Worm (Caenorhabditis elegans) whole organism, mixed stage, embryonic: ENCODE measurements around the gene C05G5.2.

Source experiments
- M03D4.4 ChIP-seq: sonication (generic microtip); optimal IDR thresholded peaks from 2 replicates; lab custom pipeline; 2017; ENCODE audit warnings: mild to moderate bottlenecking, missing genetic modification characterization, missing compliant biosample characterization
- bed-3 ChIP-seq: fragments of 200-800 bp; sonication (Bioruptor generic); optimal IDR thresholded peaks from 3 replicates; lab custom pipeline; 2018; ENCODE audit warnings: mild to moderate bottlenecking, missing genetic modification characterization, moderate library complexity, missing compliant biosample characterization
- blmp-1 ChIP-seq: fragments of 150-350 bp; optimal IDR thresholded peaks from 2 replicates; lab custom pipeline; 2014; ENCODE audit warnings: missing biosample characterization, missing genetic modification characterization
- ceh-39 ChIP-seq: fragments of 150-350 bp; optimal IDR thresholded peaks from 2 replicates; lab custom pipeline; 2014; ENCODE audit warnings: missing biosample characterization, missing genetic modification characterization
- ceh-43 ChIP-seq: fragments of 200-800 bp; sonication (Bioruptor generic); optimal IDR thresholded peaks from 2 replicates; lab custom pipeline; 2018; ENCODE audit warnings: mild to moderate bottlenecking, missing genetic modification characterization, moderate library complexity, missing compliant biosample characterization
- ceh-83 ChIP-seq: fragments of 200-800 bp; sonication (Bioruptor generic); optimal IDR thresholded peaks from 2 replicates; lab custom pipeline; 2018; ENCODE audit warnings: mild to moderate bottlenecking, missing genetic modification characterization, missing compliant biosample characterization
- ces-1 ChIP-seq: fragments of 150-350 bp; optimal IDR thresholded peaks from 2 replicates; lab custom pipeline; 2014; ENCODE audit warnings: missing biosample characterization, missing genetic modification reagents, missing genetic modification characterization
- drap-1 ChIP-seq: fragments of 200-800 bp; sonication (Bioruptor generic); optimal IDR thresholded peaks from 3 replicates; lab custom pipeline; 2018; ENCODE audit warnings: mild to moderate bottlenecking, missing genetic modification characterization, missing compliant biosample characterization
- elt-1 ChIP-seq: sonication (generic microtip); optimal IDR thresholded peaks from 2 replicates; lab custom pipeline; 2017; ENCODE audit warnings: missing genetic modification characterization, mild to moderate bottlenecking, missing compliant biosample characterization, antibody characterized with exemption, moderate library complexity, borderline replicate concordance; ENCODE audit not compliant: insufficient read depth
- elt-3 ChIP-seq: fragments of 150-350 bp; optimal IDR thresholded peaks from 2 replicates; lab custom pipeline; 2014; ENCODE audit warnings: missing biosample characterization, missing genetic modification characterization
- flh-1 ChIP-seq: fragments of 200-800 bp; sonication (Bioruptor generic); optimal IDR thresholded peaks from 2 replicates; lab custom pipeline; 2018; ENCODE audit warnings: mild to moderate bottlenecking, missing genetic modification characterization, moderate library complexity, missing compliant biosample characterization
- ham-2 ChIP-seq: fragments of 200-800 bp; sonication (Bioruptor generic); optimal IDR thresholded peaks from 2 replicates; lab custom pipeline; 2018; ENCODE audit warnings: mild to moderate bottlenecking, missing genetic modification characterization, missing compliant biosample characterization
- hlh-1 ChIP-seq: fragments of 150-350 bp; optimal IDR thresholded peaks from 2 replicates; lab custom pipeline; 2014; ENCODE audit warnings: missing biosample characterization, missing genetic modification reagents, missing genetic modification characterization
- lin-13 ChIP-seq: fragments of 150-350 bp; optimal IDR thresholded peaks from 2 replicates; lab custom pipeline; 2014; ENCODE audit warnings: missing biosample characterization, missing genetic modification characterization
- lin-32 ChIP-seq: fragments of 200-800 bp; sonication (Bioruptor generic); optimal IDR thresholded peaks from 2 replicates; lab custom pipeline; 2018; ENCODE audit warnings: mild to moderate bottlenecking, missing genetic modification characterization, missing compliant biosample characterization
- lsy-2 ChIP-seq: fragments of 150-350 bp; optimal IDR thresholded peaks from 2 replicates; lab custom pipeline; 2014; ENCODE audit warnings: missing biosample characterization, missing genetic modification characterization
- mab-5 ChIP-seq: fragments of 150-350 bp; optimal IDR thresholded peaks from 2 replicates; lab custom pipeline; 2014; ENCODE audit warnings: missing biosample characterization, missing genetic modification characterization
- mep-1 ChIP-seq: fragments of 150-350 bp; optimal IDR thresholded peaks from 2 replicates; lab custom pipeline; 2017; ENCODE audit warnings: missing biosample characterization, missing genetic modification reagents, missing genetic modification characterization, inconsistent platforms
- mls-2 ChIP-seq: sonication (generic microtip); optimal IDR thresholded peaks from 2 replicates; lab custom pipeline; 2016; ENCODE audit warnings: mild to moderate bottlenecking, missing genetic modification characterization, moderate library complexity, missing compliant biosample characterization
- nhr-12 ChIP-seq: fragments of 150-350 bp; optimal IDR thresholded peaks from 2 replicates; lab custom pipeline; 2014; ENCODE audit warnings: missing biosample characterization, missing genetic modification characterization
- nhr-2 ChIP-seq: fragments of 150-350 bp; optimal IDR thresholded peaks from 2 replicates; lab custom pipeline; 2014; ENCODE audit warnings: missing biosample characterization, missing genetic modification characterization
- nhr-237 ChIP-seq: fragments of 150-350 bp; optimal IDR thresholded peaks from 2 replicates; lab custom pipeline; 2014; ENCODE audit warnings: missing biosample characterization, missing genetic modification characterization
- nhr-28 ChIP-seq: fragments of 150-350 bp; optimal IDR thresholded peaks from 2 replicates; lab custom pipeline; 2014; ENCODE audit warnings: missing biosample characterization, missing genetic modification characterization
- nhr-76 ChIP-seq: sonication (generic microtip); optimal IDR thresholded peaks from 2 replicates; lab custom pipeline; 2017; ENCODE audit warnings: missing biosample characterization, missing genetic modification characterization
- sem-2 ChIP-seq: fragments of 200-800 bp; sonication (Bioruptor generic); optimal IDR thresholded peaks from 2 replicates; lab custom pipeline; 2018; ENCODE audit warnings: mild to moderate bottlenecking, missing genetic modification characterization, missing compliant biosample characterization
- snpc-4 ChIP-seq: fragments of 150-350 bp; optimal IDR thresholded peaks from 2 replicates; lab custom pipeline; 2014; ENCODE audit warnings: missing biosample characterization, missing genetic modification characterization
- sptf-1 ChIP-seq: sonication (generic microtip); optimal IDR thresholded peaks from 2 replicates; lab custom pipeline; 2017; ENCODE audit warnings: mild to moderate bottlenecking, missing genetic modification characterization, moderate library complexity, missing compliant biosample characterization
- tbx-8 ChIP-seq: fragments of 200-800 bp; sonication (Bioruptor generic); optimal IDR thresholded peaks from 2 replicates; lab custom pipeline; 2018; ENCODE audit warnings: mild to moderate bottlenecking, missing genetic modification characterization, moderate library complexity, missing compliant biosample characterization
- unc-120 ChIP-seq: sonication (generic microtip); optimal IDR thresholded peaks from 2 replicates; lab custom pipeline; 2017; ENCODE audit warnings: missing genetic modification characterization, missing compliant biosample characterization; ENCODE audit not compliant: poor library complexity, severe bottlenecking
- unc-39 ChIP-seq: fragments of 150-350 bp; optimal IDR thresholded peaks from 2 replicates; lab custom pipeline; 2014; ENCODE audit warnings: missing biosample characterization, missing genetic modification characterization
- unc-62 ChIP-seq: fragments of 150-350 bp; optimal IDR thresholded peaks from 2 replicates; lab custom pipeline; 2014; ENCODE audit warnings: missing biosample characterization, missing genetic modification reagents, missing genetic modification characterization
- zip-8 ChIP-seq: fragments of 150-350 bp; optimal IDR thresholded peaks from 2 replicates; lab custom pipeline; 2014; ENCODE audit warnings: missing biosample characterization, missing genetic modification characterization
- ztf-11 ChIP-seq: fragments of 150-350 bp; optimal IDR thresholded peaks from 2 replicates; lab custom pipeline; 2014; ENCODE audit warnings: missing biosample characterization, missing genetic modification characterization

C05G5.2 gene

ce11 chrX:14740019-14740418 lies 7.1 kb upstream of the C05G5.2 start, which contains the start of gene C05G5.1:
TSS of gene C05G5.1 (minus strand) at chrX:14740119.
- TF ChIP-seq ham-2 (GFP tag; lab: Kevin White, UChicago) (no peak), ceh-83 (GFP tag; lab: Kevin White, UChicago) (no peak), lin-32 (GFP tag; lab: Kevin White, UChicago) (no peak), M03D4.4 (no peak), elt-1 (tag; lab: Kevin White, UChicago) (no peak), nhr-237 (tag; lab: Kevin White, UChicago) (no peak), drap-1 (GFP tag; lab: Kevin White, UChicago) (no peak), ceh-39 (tag; lab: Kevin White, UChicago) (no peak), elt-3 (tag; lab: Kevin White, UChicago) (no peak), lin-13 (tag; lab: Kevin White, UChicago) (no peak), unc-39 (tag; lab: Kevin White, UChicago) (no peak), zip-8 (tag; lab: Kevin White, UChicago) (no peak), lsy-2 (no peak), nhr-28 (tag; lab: Kevin White, UChicago) (no peak)
- TF ChIP-seq, all 35 proteins: peak for 0

- TF ChIP-seq unc-120 (no peak), elt-3 (tag; lab: Kevin White, UChicago) (no peak), drap-1 (GFP tag; lab: Kevin White, UChicago) (no peak), tbx-8 (GFP tag; lab: Kevin White, UChicago) (no peak), nhr-2 (no peak), nhr-28 (tag; lab: Kevin White, UChicago) (no peak)
Measured at ce11 chrX:14743210-14743609, 3.9 kb upstream of the C05G5.2 start.

- TF ChIP-seq mab-5 (tag; lab: Kevin White, UChicago) = no peak
- no peak for TF ChIP-seq ces-1 (GFP tag; lab: Kevin White, UChicago)
- TF ChIP-seq sptf-1 (tag; lab: Kevin White, UChicago) = no peak
- no peak for TF ChIP-seq mep-1 (tag; lab: Kevin White, UChicago)
- no peak for TF ChIP-seq flh-1 (GFP tag; lab: Kevin White, UChicago)
- no peak for TF ChIP-seq drap-1 (GFP tag; lab: Kevin White, UChicago)
- TF ChIP-seq blmp-1 = no peak
- TF ChIP-seq ztf-11 (tag; lab: Kevin White, UChicago) = no peak
- no peak for TF ChIP-seq ceh-39 (tag; lab: Kevin White, UChicago)
- no peak for TF ChIP-seq nhr-12 (tag; lab: Kevin White, UChicago)
- no peak for TF ChIP-seq zip-8 (tag; lab: Kevin White, UChicago)
- no peak for TF ChIP-seq nhr-237 (tag; lab: Kevin White, UChicago)
- TF ChIP-seq elt-3 (tag; lab: Kevin White, UChicago) = no peak
- TF ChIP-seq unc-120 = no peak
- TF ChIP-seq ceh-43 (GFP tag; lab: Kevin White, UChicago) = no peak
- TF ChIP-seq ham-2 (GFP tag; lab: Kevin White, UChicago) = no peak
Measured at ce11 chrX:14743780-14744179, 3.3 kb upstream of the C05G5.2 start, which contains the start of gene C05G5.7. TSS of gene C05G5.7 (minus strand) at chrX:14743780.

ce11 chrX:14744496-14744895 lies 2.6 kb upstream of the C05G5.2 start:
- TF ChIP-seq nhr-237 (tag; lab: Kevin White, UChicago) (no peak), nhr-2 (no peak), ceh-83 (GFP tag; lab: Kevin White, UChicago) (no peak), sem-2 (GFP tag; lab: Kevin White, UChicago) (no peak), lin-13 (tag; lab: Kevin White, UChicago) (no peak)

- TF ChIP-seq blmp-1 = no peak
- no peak for TF ChIP-seq snpc-4 (tag; lab: Kevin White, UChicago)
- TF ChIP-seq hlh-1 (tag; lab: Kevin White, UChicago) = no peak
- no peak for TF ChIP-seq unc-39 (tag; lab: Kevin White, UChicago)
- no peak for TF ChIP-seq tbx-8 (GFP tag; lab: Kevin White, UChicago)
- no peak for TF ChIP-seq lin-13 (tag; lab: Kevin White, UChicago)
- no peak for TF ChIP-seq lsy-2
- no peak for TF ChIP-seq ceh-43 (GFP tag; lab: Kevin White, UChicago)
- no peak for TF ChIP-seq ces-1 (GFP tag; lab: Kevin White, UChicago)
- no peak for TF ChIP-seq sptf-1 (tag; lab: Kevin White, UChicago)
- TF ChIP-seq nhr-28 (tag; lab: Kevin White, UChicago) = no peak
- no peak for TF ChIP-seq bed-3 (GFP tag; lab: Kevin White, UChicago)
- TF ChIP-seq nhr-76 (tag; lab: Kevin White, UChicago) = no peak
- no peak for TF ChIP-seq ztf-11 (tag; lab: Kevin White, UChicago)
- TF ChIP-seq mls-2 (tag; lab: Kevin White, UChicago) = no peak
- TF ChIP-seq nhr-237 (tag; lab: Kevin White, UChicago) = no peak
- no peak for TF ChIP-seq ham-2 (GFP tag; lab: Kevin White, UChicago)
- TF ChIP-seq ceh-83 (GFP tag; lab: Kevin White, UChicago) = no peak
- no peak for TF ChIP-seq mab-5 (tag; lab: Kevin White, UChicago)
- no peak for TF ChIP-seq unc-62 (GFP tag; lab: Kevin White, UChicago)
Measured at ce11 chrX:14745218-14745617, 1.9 kb upstream of the C05G5.2 start.
